Worm (Caenorhabditis elegans) whole organism, late embryonic: ENCODE results near the gene tag-241.

ENCODE experiments used
- C38D4.7 ChIP-seq: fragments of 200-800 bp; sonication (Bioruptor generic); optimal IDR thresholded peaks from 2 replicates; lab custom pipeline; 2018; ENCODE audit warnings: mild to moderate bottlenecking, missing genetic modification characterization, moderate library complexity, missing compliant biosample characterization
- F13H6.1 ChIP-seq: sonication (generic microtip); optimal IDR thresholded peaks from 2 replicates; lab custom pipeline; 2016; ENCODE audit warnings: missing genetic modification characterization, missing compliant biosample characterization
- K02D7.2 ChIP-seq: sonication (generic microtip); optimal IDR thresholded peaks from 2 replicates; lab custom pipeline; 2017; ENCODE audit warnings: mild to moderate bottlenecking, missing genetic modification characterization, missing compliant biosample characterization
- ceh-18 ChIP-seq: sonication (generic microtip); optimal IDR thresholded peaks from 2 replicates; lab custom pipeline; 2016; ENCODE audit warnings: missing genetic modification characterization, missing compliant biosample characterization
- ceh-24 ChIP-seq: sonication (generic microtip); optimal IDR thresholded peaks from 2 replicates; lab custom pipeline; 2016; ENCODE audit warnings: mild to moderate bottlenecking, missing genetic modification characterization, missing compliant biosample characterization
- ceh-45 ChIP-seq: fragments of 200-800 bp; sonication (Bioruptor generic); IDR thresholded peaks from 2 replicates; pipeline ENCODE4 v1.3.6; 2022; ENCODE audit warnings: missing genetic modification reagents, missing genetic modification characterization, missing compliant biosample characterization
- ceh-6 ChIP-seq: fragments of 200-800 bp; sonication (Bioruptor generic); optimal IDR thresholded peaks from 2 replicates; lab custom pipeline; 2018; ENCODE audit warnings: mild to moderate bottlenecking, missing genetic modification characterization, missing compliant biosample characterization
- che-1 ChIP-seq: sonication (generic microtip); optimal IDR thresholded peaks from 2 replicates; lab custom pipeline; 2016; ENCODE audit warnings: mild to moderate bottlenecking, missing genetic modification characterization, missing compliant biosample characterization
- dmd-4 ChIP-seq: sonication (generic microtip); optimal IDR thresholded peaks from 2 replicates; lab custom pipeline; 2016; ENCODE audit warnings: borderline replicate concordance, missing genetic modification characterization, missing compliant biosample characterization
- dve-1 ChIP-seq: sonication (generic microtip); optimal IDR thresholded peaks from 2 replicates; lab custom pipeline; 2017; ENCODE audit warnings: antibody characterized with exemption, mild to moderate bottlenecking, missing genetic modification characterization, missing compliant biosample characterization
- elt-2 ChIP-seq: sonication (generic microtip); optimal IDR thresholded peaks from 2 replicates; lab custom pipeline; 2016; ENCODE audit warnings: missing genetic modification reagents, missing genetic modification characterization, missing compliant biosample characterization
- elt-4 ChIP-seq: sonication (generic microtip); optimal IDR thresholded peaks from 2 replicates; lab custom pipeline; 2016; ENCODE audit warnings: missing genetic modification characterization, missing compliant biosample characterization
- eyg-1 ChIP-seq: sonication (generic microtip); optimal IDR thresholded peaks from 2 replicates; lab custom pipeline; 2016; ENCODE audit warnings: missing genotype, missing genetic modification characterization, missing compliant biosample characterization
- fax-1 ChIP-seq: sonication (generic microtip); optimal IDR thresholded peaks from 2 replicates; lab custom pipeline; 2016; ENCODE audit warnings: missing genotype, missing genetic modification characterization, missing compliant biosample characterization
- fkh-6 ChIP-seq: sonication (generic microtip); optimal IDR thresholded peaks from 2 replicates; lab custom pipeline; 2016; ENCODE audit warnings: missing genetic modification characterization, missing compliant biosample characterization
- hlh-15 ChIP-seq: sonication (generic microtip); optimal IDR thresholded peaks from 2 replicates; lab custom pipeline; 2016; ENCODE audit warnings: missing genetic modification characterization, missing compliant biosample characterization
- hlh-30 ChIP-seq: sonication (generic microtip); optimal IDR thresholded peaks from 2 replicates; lab custom pipeline; 2017; ENCODE audit warnings: antibody characterized with exemption, missing genetic modification characterization, missing compliant biosample characterization; ENCODE audit not compliant: insufficient read depth
- hlh-8 ChIP-seq: sonication (generic microtip); optimal IDR thresholded peaks from 2 replicates; lab custom pipeline; 2016; ENCODE audit warnings: missing genotype, missing genetic modification characterization, missing compliant biosample characterization
- lin-11 ChIP-seq: fragments of 200-800 bp; sonication (Bioruptor generic); optimal IDR thresholded peaks from 2 replicates; lab custom pipeline; 2018; ENCODE audit warnings: mild to moderate bottlenecking, missing genetic modification characterization, missing compliant biosample characterization
- madf-2 ChIP-seq: sonication (generic microtip); optimal IDR thresholded peaks from 2 replicates; lab custom pipeline; 2017; ENCODE audit warnings: missing genetic modification characterization, missing compliant biosample characterization
- mec-3 ChIP-seq: sonication (generic microtip); optimal IDR thresholded peaks from 2 replicates; lab custom pipeline; 2016; ENCODE audit warnings: borderline replicate concordance, missing genetic modification characterization, missing compliant biosample characterization
- nfya-1 ChIP-seq: sonication (generic microtip); optimal IDR thresholded peaks from 2 replicates; lab custom pipeline; 2017; ENCODE audit warnings: missing genetic modification characterization, mild to moderate bottlenecking, missing compliant biosample characterization, antibody characterized with exemption, moderate library complexity
- nhr-232 ChIP-seq: sonication (generic microtip); optimal IDR thresholded peaks from 2 replicates; lab custom pipeline; 2016; ENCODE audit warnings: missing genetic modification characterization, missing compliant biosample characterization
- odd-2 ChIP-seq: sonication (generic microtip); optimal IDR thresholded peaks from 2 replicates; lab custom pipeline; 2017; ENCODE audit warnings: antibody characterized with exemption, mild to moderate bottlenecking, missing genetic modification characterization, missing compliant biosample characterization
- pag-3 ChIP-seq: sonication (generic microtip); optimal IDR thresholded peaks from 2 replicates; lab custom pipeline; 2016; ENCODE audit warnings: missing compliant biosample characterization, missing genetic modification characterization, borderline replicate concordance
- pat-9 ChIP-seq: fragments of 200-800 bp; sonication (Bioruptor generic); optimal IDR thresholded peaks from 2 replicates; lab custom pipeline; 2018; ENCODE audit warnings: mild to moderate bottlenecking, missing genetic modification characterization, moderate library complexity, missing compliant biosample characterization
- pax-1 ChIP-seq: fragments of 150-350 bp; optimal IDR thresholded peaks from 2 replicates; lab custom pipeline; 2014; ENCODE audit warnings: missing biosample characterization, missing genetic modification characterization
- pha-2 ChIP-seq: sonication (generic microtip); optimal IDR thresholded peaks from 2 replicates; lab custom pipeline; 2017; ENCODE audit warnings: mild to moderate bottlenecking, missing genetic modification characterization, missing compliant biosample characterization
- pha-4 ChIP-seq: fragments of 150-350 bp; optimal IDR thresholded peaks from 2 replicates; lab custom pipeline; 2018; ENCODE audit warnings: missing biosample characterization, missing genetic modification reagents, missing genetic modification characterization
- pqm-1 ChIP-seq: sonication (generic microtip); optimal IDR thresholded peaks from 2 replicates; lab custom pipeline; 2016; ENCODE audit warnings: missing genetic modification characterization, missing compliant biosample characterization
- pros-1 ChIP-seq: fragments of 150-350 bp; optimal IDR thresholded peaks from 2 replicates; lab custom pipeline; 2014; ENCODE audit warnings: missing biosample characterization, missing genetic modification reagents, missing genetic modification characterization
- ref-2 ChIP-seq: sonication (generic microtip); optimal IDR thresholded peaks from 2 replicates; lab custom pipeline; 2016; ENCODE audit warnings: missing genetic modification characterization, missing compliant biosample characterization
- rnt-1 ChIP-seq: sonication (generic microtip); optimal IDR thresholded peaks from 2 replicates; lab custom pipeline; 2016; ENCODE audit warnings: missing genetic modification characterization, missing compliant biosample characterization
- sdc-2 ChIP-seq: sonication (generic microtip); optimal IDR thresholded peaks from 2 replicates; lab custom pipeline; 2016; ENCODE audit warnings: missing genotype, missing genetic modification characterization, missing compliant biosample characterization
- tbx-2 ChIP-seq: sonication (generic microtip); optimal IDR thresholded peaks from 2 replicates; lab custom pipeline; 2016; ENCODE audit warnings: missing genetic modification characterization, missing compliant biosample characterization
- ttx-3 ChIP-seq: sonication (generic microtip); optimal IDR thresholded peaks from 2 replicates; lab custom pipeline; 2016; ENCODE audit warnings: missing genetic modification reagents, missing genetic modification characterization, missing compliant biosample characterization
- unc-42 ChIP-seq: sonication (generic microtip); optimal IDR thresholded peaks from 2 replicates; lab custom pipeline; 2016; ENCODE audit warnings: missing genotype, missing genetic modification characterization, missing compliant biosample characterization
- unc-86 ChIP-seq: sonication (generic microtip); optimal IDR thresholded peaks from 2 replicates; lab custom pipeline; 2016; ENCODE audit warnings: missing genetic modification characterization, missing compliant biosample characterization
- zip-5 ChIP-seq: sonication (generic microtip); optimal IDR thresholded peaks from 2 replicates; lab custom pipeline; 2016; ENCODE audit warnings: missing genetic modification characterization, missing compliant biosample characterization

Gene tag-241

DNA sequence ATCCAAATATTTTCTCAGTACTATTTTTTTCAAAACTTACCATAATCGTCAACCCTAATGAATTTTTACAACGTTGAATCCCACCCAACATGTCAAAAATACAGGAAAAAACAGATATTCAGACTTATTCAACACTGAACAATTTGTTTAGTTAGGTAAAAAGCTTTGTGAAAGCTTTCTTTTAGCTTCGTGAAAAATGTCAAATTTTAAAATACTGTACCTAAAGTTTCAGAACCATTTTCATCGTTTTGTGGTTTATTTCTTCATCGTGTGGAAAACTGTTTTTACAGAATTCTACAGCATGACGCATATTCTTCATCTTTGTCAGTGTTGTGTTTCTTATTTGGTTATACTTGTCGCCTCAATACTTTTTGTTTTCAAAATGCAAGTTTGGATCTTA is 26.8 kb downstream of the tag-241 start, which contains the start of gene F54F7.14:
Gene F54F7.14, plus strand, starts transcription at position 301 of the 400 bp plus-strand sequence.
- TF ChIP-seq che-1 (no peak), dmd-4 (tag; lab: Kevin White, UChicago) (no peak), rnt-1 (tag; lab: Kevin White, UChicago) (no peak), madf-2 (tag; lab: Kevin White, UChicago) (no peak), sdc-2 (tag; lab: Kevin White, UChicago) (no peak), eyg-1 (tag; lab: Kevin White, UChicago) (no peak), elt-2 (tag; lab: Kevin White, UChicago) (no peak), C38D4.7 (GFP tag; lab: Kevin White, UChicago) (no peak), pha-2 (tag; lab: Kevin White, UChicago) (no peak), ceh-45 (no peak), fkh-6 (no peak), pqm-1 (tag; lab: Kevin White, UChicago) (no peak), nfya-1 (tag; lab: Kevin White, UChicago) (no peak), zip-5 (tag; lab: Kevin White, UChicago) (no peak), ttx-3 (tag; lab: Kevin White, UChicago) (no peak), unc-86 (no peak)

DNA sequence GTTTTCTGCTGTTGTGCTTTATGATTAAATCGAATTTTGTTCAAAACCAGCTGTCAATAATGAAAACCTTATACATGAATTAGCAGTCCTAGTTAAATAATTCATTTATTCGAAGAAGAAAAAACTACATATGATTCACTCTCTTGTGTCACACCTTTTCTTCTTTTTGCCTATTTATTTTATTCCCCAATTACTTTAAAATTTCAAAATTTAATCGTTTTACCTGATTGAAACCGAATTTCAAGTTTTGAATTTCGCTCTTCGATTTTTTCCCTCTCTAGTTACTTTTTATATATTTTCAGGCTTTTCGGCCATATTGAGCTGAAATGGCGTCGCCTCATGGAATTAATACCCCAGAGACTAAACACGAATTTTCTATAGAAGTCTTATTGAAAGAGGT is 28.7 kb downstream of the tag-241 start, which contains the start of gene xtr-1:
Gene xtr-1, plus strand, starts transcription at position 301 of the 400 bp plus-strand sequence.
- TF ChIP-seq K02D7.2 (no peak), dve-1 (tag; lab: Kevin White, UChicago) (no peak), elt-4 (tag; lab: Kevin White, UChicago) (no peak), ceh-24 (tag; lab: Kevin White, UChicago) (no peak)
- TF ChIP-seq, all 69 proteins: peak for 0

DNA sequence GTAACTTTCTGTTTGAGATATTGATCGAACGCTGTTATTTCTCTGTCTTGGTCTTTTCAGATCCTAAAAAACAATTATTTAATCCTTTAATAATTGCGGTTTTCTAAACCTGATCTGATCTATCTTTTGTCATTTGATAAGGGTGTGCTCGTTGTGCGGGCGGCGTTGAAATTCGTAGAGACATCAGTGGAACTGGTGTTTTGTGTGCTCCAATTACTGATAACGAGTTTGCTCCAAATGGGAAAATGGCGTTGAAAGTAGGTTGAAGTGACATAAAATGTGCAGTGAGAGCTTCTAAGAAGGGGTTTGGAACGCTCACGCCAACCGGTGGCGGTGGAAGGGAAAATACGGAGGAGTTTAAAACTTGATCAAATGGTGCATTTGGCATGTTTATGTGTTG is 30.6 kb downstream of the tag-241 start:
- TF ChIP-seq tbx-2 (tag; lab: Kevin White, UChicago) (no peak), unc-42 (no peak), fax-1 (tag; lab: Kevin White, UChicago) (no peak), pax-1 (tag; lab: Kevin White, UChicago) (no peak), sdc-2 (tag; lab: Kevin White, UChicago) (no peak), ceh-6 (GFP tag; lab: Kevin White, UChicago) (no peak), mec-3 (tag; lab: Kevin White, UChicago) (no peak), lin-11 (tag; lab: Kevin White, UChicago) (no peak)

DNA sequence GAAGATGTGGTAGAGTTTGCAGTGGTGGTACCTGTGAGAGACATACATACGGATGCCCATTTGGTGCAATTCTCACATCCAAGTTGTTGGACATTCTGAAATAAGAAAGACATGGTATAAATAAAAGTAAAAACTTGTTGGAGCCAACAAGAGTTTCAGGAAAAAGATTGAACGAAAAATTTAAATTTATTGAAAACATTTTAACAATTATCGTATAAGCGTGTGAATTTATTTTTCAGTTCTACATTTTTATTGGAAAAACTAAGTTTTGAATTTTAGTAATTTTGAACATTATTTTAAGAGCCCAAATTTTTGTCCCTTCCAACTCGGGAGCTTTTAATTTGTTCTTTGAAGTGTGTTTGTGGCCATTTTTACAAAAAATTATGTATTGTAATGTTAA is 31.1 kb downstream of the tag-241 start, which contains the start of gene F54F7.8:
Gene F54F7.8, minus strand, starts transcription at position 101 of the 400 bp plus-strand sequence.
- TF ChIP-seq odd-2 (no peak), hlh-30 (tag; lab: Kevin White, UChicago) (no peak), hlh-15 (no peak), nhr-232 (no peak), ref-2 (tag; lab: Kevin White, UChicago) (no peak), ceh-18 (tag; lab: Kevin White, UChicago) (no peak), pag-3 (tag; lab: Kevin White, UChicago) (no peak), hlh-8 (tag; lab: Kevin White, UChicago) (no peak), madf-2 (tag; lab: Kevin White, UChicago) (no peak), pat-9 (tag; lab: Kevin White, UChicago) (no peak), pros-1 (tag; lab: Kevin White, UChicago) (no peak), pha-2 (tag; lab: Kevin White, UChicago) (no peak), ttx-3 (tag; lab: Kevin White, UChicago) (no peak), F13H6.1 (tag; lab: Kevin White, UChicago) (no peak), pha-4 (tag; lab: Kevin White, UChicago) (no peak)
- TF ChIP-seq, all 69 proteins: peak for 0
